Worm (Caenorhabditis elegans): ENCODE measurements around the gene ZC190.2.

DNA sequence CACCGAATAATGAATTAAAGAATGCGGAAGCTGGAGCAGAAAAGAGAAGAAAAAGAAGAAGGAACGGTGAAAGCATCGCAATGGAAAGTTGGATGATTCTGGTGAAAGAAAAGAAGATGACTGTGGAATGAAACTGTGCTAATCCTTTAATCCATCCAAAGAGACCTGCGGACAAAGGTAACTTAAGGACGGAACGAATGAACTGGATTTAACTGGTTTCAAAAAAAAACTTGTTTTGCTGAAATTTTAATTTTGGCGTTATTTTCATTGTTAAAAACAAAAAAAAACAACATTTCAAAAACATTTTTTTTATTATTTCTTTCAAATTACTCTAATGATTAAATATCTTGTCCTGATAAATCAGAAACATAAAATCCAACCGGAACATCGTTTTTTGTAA, 44.2 kb upstream of the ZC190.2 start, which contains the start of gene grl-12:
- TF ChIP-seq ama-1 (optimal IDR thresholded peaks at IDR 0.05) = no peak
- TF ChIP-seq aly-1 (tag; optimal IDR thresholded peaks at IDR 0.05) = no peak

Data from whole organism, early embryonic.